Fruit fly (Drosophila melanogaster): ENCODE measurements around the gene CG13784.

CG13784 gene

dm6 chr2L:7219650-7220267 lies at the start of gene CG13784 (continued):
- TF ChIP-seq cato (GFP tag; optimal IDR thresholded peaks at IDR 0.05; ENCODE audit: borderline replicate concordance): no peak
- TF ChIP-seq Hsf (GFP tag; optimal IDR thresholded peaks at IDR 0.05): no peak
- TF ChIP-seq knrl (GFP tag; IDR thresholded peaks at IDR 0.05; ENCODE audit: partially characterized antibody): peak; percentile 59
- no peak for TF ChIP-seq CG3407 (GFP tag; optimal IDR thresholded peaks at IDR 0.05)
- peak; percentile 37 for TF ChIP-seq Max (GFP tag; optimal IDR thresholded peaks at IDR 0.05)
- TF ChIP-seq CG10462 (GFP tag; optimal IDR thresholded peaks at IDR 0.05): peak; percentile 65
- TF ChIP-seq Doc2 (GFP tag; IDR thresholded peaks at IDR 0.05): no peak
- peak; percentile 10 for TF ChIP-seq CG11398 (GFP tag; optimal IDR thresholded peaks at IDR 0.05)
- no peak for TF ChIP-seq Awh (GFP tag; IDR thresholded peaks at IDR 0.05)
- peak; percentile 78 for TF ChIP-seq CG15514 (GFP tag; optimal IDR thresholded peaks at IDR 0.05)
- TF ChIP-seq Rfx (GFP tag; IDR thresholded peaks at IDR 0.05): peak; percentile 61; the same call in 1 of the 2 replicates
- peak; percentile 23 for TF ChIP-seq CG17186 (GFP tag; optimal IDR thresholded peaks at IDR 0.05)
- peak; percentile 94 for TF ChIP-seq Ets65A (GFP tag)
- TF ChIP-seq CG12104 (GFP tag; optimal IDR thresholded peaks at IDR 0.05): no peak
- TF ChIP-seq CG6254 (GFP tag; optimal IDR thresholded peaks at IDR 0.05): no peak
- TF ChIP-seq CG32767 (GFP tag; IDR thresholded peaks at IDR 0.05): peak; percentile 39; the same call in 1 of the 2 replicates
- no peak for TF ChIP-seq CG17568 (GFP tag; optimal IDR thresholded peaks at IDR 0.05)
- peak; percentile 23 for TF ChIP-seq kni (GFP tag; optimal IDR thresholded peaks at IDR 0.05)
- TF ChIP-seq wdn (GFP tag; IDR thresholded peaks at IDR 0.05): no peak
- no peak for TF ChIP-seq gcm2 (GFP tag; optimal IDR thresholded peaks at IDR 0.05)
- TF ChIP-seq Spps (tag; optimal IDR thresholded peaks at IDR 0.05): no peak
- TF ChIP-seq run (tag; optimal IDR thresholded peaks at IDR 0.05): peak; percentile 13
- peak; percentile 59 for TF ChIP-seq nom (GFP tag; optimal IDR thresholded peaks at IDR 0.05)
- TF ChIP-seq BEAF-32 (GFP tag; optimal IDR thresholded peaks at IDR 0.05): peak; percentile 78
- TF ChIP-seq ERR (GFP tag; optimal IDR thresholded peaks at IDR 0.05): no peak
- peak; percentile 51 for TF ChIP-seq CG31441 (GFP tag; IDR thresholded peaks at IDR 0.05)
- no peak for TF ChIP-seq CG4730 (GFP tag; IDR thresholded peaks at IDR 0.05)
- TF ChIP-seq NC2β (GFP tag; optimal IDR thresholded peaks at IDR 0.05): no peak
- TF ChIP-seq CG18476 (GFP tag; optimal IDR thresholded peaks at IDR 0.05): no peak
- no peak for TF ChIP-seq Dip3 (GFP tag; optimal IDR thresholded peaks at IDR 0.05)
- TF ChIP-seq twi (tag; optimal IDR thresholded peaks at IDR 0.05): peak; percentile 22
- TF ChIP-seq CG7372 (GFP tag; IDR thresholded peaks at IDR 0.05): no peak
- peak; percentile 61 for TF ChIP-seq nmo (GFP tag; optimal IDR thresholded peaks at IDR 0.05)
- 0 out of 2 replicates have a peak, but pooled peaks have one; percentile 17 for TF ChIP-seq CG17612 (GFP tag; IDR thresholded peaks at IDR 0.05)
- peak; percentile 33; the same call in 1 of the 3 replicates for TF ChIP-seq CG7963 (GFP tag; IDR thresholded peaks at IDR 0.05; ENCODE audit: partially characterized antibody)
- no peak for TF ChIP-seq CG3838 (GFP tag; optimal IDR thresholded peaks at IDR 0.05)
- no peak for TF ChIP-seq Vsx1 (GFP tag; optimal IDR thresholded peaks at IDR 0.05)
- TF ChIP-seq Side (GFP tag; optimal IDR thresholded peaks at IDR 0.05): no peak
- no peak for TF ChIP-seq CG7745 (tag; optimal IDR thresholded peaks at IDR 0.05)
- TF ChIP-seq crc (GFP tag; optimal IDR thresholded peaks at IDR 0.05): no peak
- no peak for TF ChIP-seq Poxn (GFP tag; IDR thresholded peaks at IDR 0.05)
- peak; percentile 50 for TF ChIP-seq wek (GFP tag; optimal IDR thresholded peaks at IDR 0.05)
- TF ChIP-seq Med (GFP tag): peak; percentile 91
- TF ChIP-seq CG6765 (GFP tag; optimal IDR thresholded peaks at IDR 0.05): peak; percentile 33
- peak; percentile 50 for TF ChIP-seq Fer1 (GFP tag; optimal IDR thresholded peaks at IDR 0.05)
- TF ChIP-seq pan (optimal IDR thresholded peaks at IDR 0.05): no peak
- TF ChIP-seq pan (GFP tag; optimal IDR thresholded peaks at IDR 0.05 in 1 of 2, IDR thresholded peaks at IDR 0.05 in 1 of 2): no peak
- peak; percentile 14 for TF ChIP-seq CG17359 (tag; optimal IDR thresholded peaks at IDR 0.05)
- TF ChIP-seq CG34422 (GFP tag; IDR thresholded peaks at IDR 0.05): peak; percentile 67; the same call in 1 of the 3 replicates
- no peak for TF ChIP-seq CG2129 (GFP tag; IDR thresholded peaks at IDR 0.05; ENCODE audit: partially characterized antibody)

Measured in whole organism, embryonic.